Fruit fly (Drosophila melanogaster) whole organism, pupa: ENCODE measurements around the gene lectin-37Da.

Experiments used
- CG10348 ChIP-seq: fragments of 200-800 bp; sonication (Bioruptor generic); IDR thresholded peaks from 2 replicates; pipeline ENCODE4 v1.3.6; 2022; ENCODE audit warnings: missing biosample characterization, missing genetic modification characterization
- CG12605 ChIP-seq: fragments of 200-800 bp; sonication (Bioruptor generic); IDR thresholded peaks from 2 replicates; pipeline ENCODE4 v1.3.6; 2022; ENCODE audit warnings: missing biosample characterization, missing genetic modification characterization
- CG15710 ChIP-seq: fragments of 200-800 bp; sonication (Bioruptor generic); optimal IDR thresholded peaks from 2 replicates; lab custom pipeline; 2018; ENCODE audit warnings: missing biosample characterization, mild to moderate bottlenecking, missing genetic modification characterization, moderate library complexity
- CG34367 ChIP-seq: fragments of 200-800 bp; sonication (Bioruptor generic); optimal IDR thresholded peaks from 2 replicates; lab custom pipeline; 2018; ENCODE audit warnings: missing biosample characterization, mild to moderate bottlenecking, missing genetic modification characterization
- CG4496 ChIP-seq: fragments of 200-800 bp; sonication (Bioruptor generic); IDR thresholded peaks from 3 replicates; pipeline ENCODE4 v1.3.6; 2022; ENCODE audit warnings: missing biosample characterization, missing genetic modification characterization
- CG8159 ChIP-seq: fragments of 200-800 bp; sonication (Bioruptor generic); optimal IDR thresholded peaks from 3 replicates; lab custom pipeline; 2018; ENCODE audit warnings: missing biosample characterization, mild to moderate bottlenecking, missing genetic modification characterization, moderate library complexity
- CG8301 ChIP-seq: fragments of 200-800 bp; sonication (Bioruptor generic); optimal IDR thresholded peaks from 2 replicates; lab custom pipeline; 2018; ENCODE audit warnings: missing biosample characterization, mild to moderate bottlenecking, missing genetic modification characterization
- Ets98B ChIP-seq: fragments of 200-800 bp; sonication (Bioruptor generic); IDR thresholded peaks from 2 replicates; pipeline ENCODE4 v1.3.6; 2022; ENCODE audit warnings: missing biosample characterization, missing genetic modification characterization
- Snoo ChIP-seq: fragments of 200-800 bp; sonication (Bioruptor generic); optimal IDR thresholded peaks from 3 replicates; lab custom pipeline; 2017; ENCODE audit warnings: missing biosample characterization, mild to moderate bottlenecking, missing genetic modification characterization, inconsistent platforms
- fd96Ca ChIP-seq: fragments of 200-800 bp; sonication (Bioruptor generic); IDR thresholded peaks from 3 replicates; pipeline ENCODE4 v1.3.6; 2022; ENCODE audit warnings: missing biosample characterization, missing genetic modification characterization

dm6 chr2L:19421573-19421972, 3.5 kb downstream of the lectin-37Da start:
- TF ChIP-seq CG8159 (tag; lab: Kevin White, UChicago) (no peak), CG8301 (tag; lab: Kevin White, UChicago) (no peak), CG34367 (tag; lab: Kevin White, UChicago) (no peak), Ets98B (GFP tag; lab: Robert Waterston, UW) (no peak), Snoo (tag; lab: Kevin White, UChicago) (no peak), CG4496 (no peak), CG12605 (no peak), fd96Ca (no peak), CG10348 (GFP tag; lab: Robert Waterston, UW) (no peak), CG15710 (tag; lab: Kevin White, UChicago) (no peak)
